ENCODE assay signal across 1 fruit fly cellular context in the genomic region with DNA sequence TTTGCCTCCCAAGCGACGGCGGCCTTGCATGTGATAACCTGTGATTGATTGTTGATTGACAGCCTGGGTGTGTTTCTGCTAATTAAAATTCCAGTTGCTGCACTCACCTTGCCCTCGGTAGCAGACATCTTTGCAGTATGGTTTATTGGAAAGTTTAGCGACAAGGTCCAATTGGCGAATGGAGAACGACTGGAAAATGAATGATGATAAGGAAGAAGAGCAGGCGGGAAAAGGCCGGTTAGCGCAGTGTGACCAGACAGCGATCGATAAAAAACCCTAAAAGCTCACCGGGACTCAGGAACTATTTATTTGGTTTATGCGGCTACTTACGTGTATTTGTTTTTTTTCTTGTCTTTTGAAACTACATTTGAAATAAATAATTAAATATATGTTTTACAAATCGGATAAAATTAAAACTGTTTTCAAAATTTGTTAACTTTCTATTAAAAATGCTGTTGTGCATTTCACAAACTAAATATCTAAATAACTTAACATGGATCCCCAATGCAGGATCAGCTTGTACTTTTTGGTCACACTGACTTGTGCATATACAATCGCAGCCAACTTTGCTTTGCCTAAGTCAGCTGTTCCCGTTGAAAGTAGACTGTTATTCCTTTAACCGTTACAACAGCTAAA.
TF ChIP-seq lines count a peak whose summit lies in the region.

Gene Fdh, minus strand, starts transcription at position 234 of the 636 bp plus-strand sequence.

TF ChIP-seq in whole organism, embryonic, 481 proteins besides CTCF, POLR2A, EP300 and RAD21 (continued from another document):
- TF ChIP-seq cwo (GFP tag; optimal IDR thresholded peaks at IDR 0.05; lab: Kevin White, UChicago), result peak; percentile 22
- peak; percentile 50 for TF ChIP-seq bcd (GFP tag; optimal IDR thresholded peaks at IDR 0.05; lab: Kevin White, UChicago)
- no peak for TF ChIP-seq ato (GFP tag; IDR thresholded peaks at IDR 0.05; lab: Robert Waterston, UW; ENCODE audit: partially characterized antibody)
- no peak for TF ChIP-seq CG7786 (GFP tag; optimal IDR thresholded peaks at IDR 0.05; lab: Kevin White, UChicago)
- TF ChIP-seq luna (GFP tag; optimal IDR thresholded peaks at IDR 0.05; lab: Kevin White, UChicago), result no peak
